Worm (Caenorhabditis elegans) whole organism, L3 larva: ENCODE results near the gene F14H3.15.

Experiments used
- ZK546.5 ChIP-seq: sonication (generic microtip); optimal IDR thresholded peaks from 2 replicates; lab custom pipeline; 2017; ENCODE audit warnings: missing biosample characterization, missing genetic modification characterization
- ama-1 ChIP-seq: fragments of 150-350 bp; optimal IDR thresholded peaks from 2 replicates; lab custom pipeline; 2018
- ceh-16 ChIP-seq: sonication (generic microtip); optimal IDR thresholded peaks from 2 replicates; lab custom pipeline; 2017; ENCODE audit warnings: missing biosample characterization, missing genetic modification characterization
- ceh-28 ChIP-seq: fragments of 150-350 bp; optimal IDR thresholded peaks from 2 replicates; lab custom pipeline; 2014; ENCODE audit warnings: missing biosample characterization, missing genetic modification reagents, missing genetic modification characterization
- ceh-82 ChIP-seq: fragments of 150-350 bp; optimal IDR thresholded peaks from 2 replicates; lab custom pipeline; 2014; ENCODE audit warnings: missing biosample characterization, missing genetic modification characterization
- daf-12 ChIP-seq: fragments of 150-350 bp; optimal IDR thresholded peaks from 2 replicates; lab custom pipeline; 2014; ENCODE audit warnings: missing biosample characterization, missing genetic modification reagents, missing genetic modification characterization
- egl-27 ChIP-seq: sonication (generic microtip); optimal IDR thresholded peaks from 4 replicates; lab custom pipeline; 2017; ENCODE audit warnings: missing biosample characterization, missing genetic modification reagents, missing genetic modification characterization
- elt-1 ChIP-seq: fragments of 150-350 bp; optimal IDR thresholded peaks from 2 replicates; lab custom pipeline; 2014; ENCODE audit warnings: missing biosample characterization, missing genetic modification characterization
- elt-2 ChIP-seq: sonication (generic microtip); optimal IDR thresholded peaks from 2 replicates; lab custom pipeline; 2016; ENCODE audit warnings: missing genetic modification reagents, mild to moderate bottlenecking, missing genetic modification characterization, missing compliant biosample characterization
- elt-3 ChIP-seq, 3 experiments: fragments of 150-350 bp in 1 of 3; sonication (generic microtip) in 2 of 3; optimal IDR thresholded peaks; 2 replicates in 2 of 3; 4 replicates in 1 of 3; lab custom pipeline; 2014 to 2017; ENCODE audit warnings: missing biosample characterization in 3 of 3, missing genetic modification characterization in 3 of 3
- fkh-10 ChIP-seq: sonication (generic microtip); optimal IDR thresholded peaks from 2 replicates; lab custom pipeline; 2017; ENCODE audit warnings: missing biosample characterization, missing genetic modification reagents, missing genetic modification characterization
- fkh-2 ChIP-seq: fragments of 150-350 bp; optimal IDR thresholded peaks from 2 replicates; lab custom pipeline; 2014; ENCODE audit warnings: missing biosample characterization, missing genetic modification reagents, missing genetic modification characterization
- hmg-11 ChIP-seq: sonication (generic microtip); optimal IDR thresholded peaks from 2 replicates; lab custom pipeline; 2016; ENCODE audit warnings: missing genetic modification characterization, missing compliant biosample characterization
- jun-1 ChIP-seq: fragments of 150-350 bp; optimal IDR thresholded peaks from 2 replicates; lab custom pipeline; 2014; ENCODE audit warnings: missing biosample characterization, missing genetic modification reagents, missing genetic modification characterization
- mdl-1 ChIP-seq: fragments of 150-350 bp; optimal IDR thresholded peaks from 2 replicates; lab custom pipeline; 2014; ENCODE audit warnings: missing biosample characterization, missing genetic modification characterization
- mml-1 ChIP-seq: fragments of 150-350 bp; sonication (generic microtip); optimal IDR thresholded peaks from 3 replicates; lab custom pipeline; 2014; ENCODE audit warnings: missing biosample characterization, missing genetic modification characterization
- nhr-11 ChIP-seq: fragments of 150-350 bp; optimal IDR thresholded peaks from 2 replicates; lab custom pipeline; 2014; ENCODE audit warnings: missing biosample characterization, missing genetic modification characterization
- nhr-12 ChIP-seq: fragments of 150-350 bp; optimal IDR thresholded peaks from 2 replicates; lab custom pipeline; 2014; ENCODE audit warnings: missing biosample characterization, missing genetic modification characterization
- nhr-23 ChIP-seq: fragments of 150-350 bp; optimal IDR thresholded peaks from 2 replicates; lab custom pipeline; 2014; ENCODE audit warnings: missing biosample characterization, missing genetic modification reagents, missing genetic modification characterization
- nhr-25 ChIP-seq: sonication (generic microtip); optimal IDR thresholded peaks from 2 replicates; lab custom pipeline; 2017; ENCODE audit warnings: missing biosample characterization, missing genetic modification characterization
- nhr-28 ChIP-seq: fragments of 150-350 bp; optimal IDR thresholded peaks from 2 replicates; lab custom pipeline; 2014; ENCODE audit warnings: missing biosample characterization, missing genetic modification characterization
- nhr-43 ChIP-seq: sonication (generic microtip); optimal IDR thresholded peaks from 2 replicates; lab custom pipeline; 2016; ENCODE audit warnings: mild to moderate bottlenecking, missing genetic modification characterization, missing compliant biosample characterization; ENCODE audit not compliant: poor library complexity, severe bottlenecking
- nhr-67 ChIP-seq: fragments of 150-350 bp; optimal IDR thresholded peaks from 2 replicates; lab custom pipeline; 2014; ENCODE audit warnings: missing biosample characterization, missing genetic modification characterization
- nhr-76 ChIP-seq: fragments of 150-350 bp; sonication (generic microtip); optimal IDR thresholded peaks from 5 replicates; lab custom pipeline; 2014; ENCODE audit warnings: missing biosample characterization, missing genetic modification characterization
- nhr-77 ChIP-seq: fragments of 150-350 bp; optimal IDR thresholded peaks from 2 replicates; lab custom pipeline; 2014; ENCODE audit warnings: missing biosample characterization, missing genetic modification characterization
- pha-4 ChIP-seq: fragments of 150-350 bp; optimal IDR thresholded peaks from 2 replicates; lab custom pipeline; 2014; ENCODE audit warnings: missing biosample characterization, missing genetic modification reagents, missing genetic modification characterization
- pqm-1 ChIP-seq: fragments of 150-350 bp; optimal IDR thresholded peaks from 2 replicates; lab custom pipeline; 2017; ENCODE audit warnings: missing biosample characterization, missing genetic modification characterization, inconsistent platforms
- sea-2 ChIP-seq: fragments of 150-350 bp; sonication (generic microtip); optimal IDR thresholded peaks from 4 replicates; lab custom pipeline; 2014; ENCODE audit warnings: missing biosample characterization, missing genetic modification reagents, missing genetic modification characterization
- tbx-2 ChIP-seq: sonication (generic microtip); optimal IDR thresholded peaks from 2 replicates; lab custom pipeline; 2016; ENCODE audit warnings: mild to moderate bottlenecking, missing genetic modification characterization, missing compliant biosample characterization
- unc-39 ChIP-seq: sonication (generic microtip); optimal IDR thresholded peaks from 4 replicates; lab custom pipeline; 2017; ENCODE audit warnings: missing biosample characterization, missing genetic modification characterization
- unc-62 ChIP-seq: fragments of 150-350 bp; sonication (generic microtip); optimal IDR thresholded peaks from 4 replicates; lab custom pipeline; 2014; ENCODE audit warnings: missing biosample characterization, missing genetic modification reagents, missing genetic modification characterization
- ztf-11 ChIP-seq: fragments of 150-350 bp; optimal IDR thresholded peaks from 2 replicates; lab custom pipeline; 2014; ENCODE audit warnings: missing biosample characterization, missing genetic modification characterization
- ztf-4 ChIP-seq: fragments of 150-350 bp; optimal IDR thresholded peaks from 2 replicates; lab custom pipeline; 2014; ENCODE audit warnings: missing biosample characterization, missing genetic modification characterization

F14H3.15 gene

DNA sequence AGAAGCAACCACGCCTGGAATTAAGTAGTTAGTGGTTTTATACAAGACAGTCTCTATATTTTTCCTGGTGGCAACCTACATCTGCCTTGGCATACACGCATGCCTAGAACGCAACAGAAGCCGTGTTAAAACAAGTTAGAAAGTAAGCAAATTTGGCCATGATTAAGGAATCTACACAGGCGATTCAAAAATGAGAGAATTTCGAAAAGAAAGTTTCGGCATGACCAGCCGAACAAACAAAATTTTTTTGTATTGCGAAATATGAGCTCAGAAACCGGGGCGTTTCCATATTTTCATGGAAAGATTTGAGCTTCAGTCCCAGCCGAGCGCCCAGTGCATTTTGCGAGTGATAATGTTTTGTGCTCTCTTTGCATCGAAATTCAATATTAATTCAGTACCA is at the start of gene F14H3.15:
TSS of gene F14H3.15 (minus strand) at position 101 of the 400 bp plus-strand sequence.
- TF ChIP-seq nhr-67 (tag; lab: Kevin White, UChicago) (no peak), fkh-2 (no peak), nhr-43 (no peak), tbx-2 (tag; lab: Kevin White, UChicago) (no peak), sea-2 (no peak), fkh-10 (GFP tag; lab: Kevin White, UChicago) (no peak), ztf-11 (tag; lab: Kevin White, UChicago) (no peak), nhr-12 (no peak), nhr-25 (no peak), ztf-4 (no peak), ceh-28 (no peak), daf-12 (tag; lab: Kevin White, UChicago) (no peak), nhr-11 (tag; lab: Kevin White, UChicago) (no peak)

DNA sequence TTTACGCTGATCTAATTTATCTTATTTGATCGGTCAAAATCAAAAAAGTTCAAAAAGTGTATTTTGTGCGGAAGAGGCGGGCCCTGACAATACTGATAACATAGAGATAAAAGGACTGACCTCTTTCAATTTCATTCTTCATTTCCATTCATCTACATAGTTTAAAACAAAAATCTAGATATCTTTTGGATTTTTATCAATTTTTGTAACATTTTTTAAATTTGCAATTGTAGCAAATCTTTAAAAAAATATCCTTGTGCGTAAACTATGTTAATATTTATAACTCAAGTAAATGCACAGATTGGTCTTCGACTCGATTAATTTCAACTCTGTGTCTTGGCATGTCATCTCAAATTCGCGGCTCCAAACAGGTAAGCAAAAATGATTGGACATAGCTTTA is 43.6 kb upstream of the F14H3.15 start, which contains the start of gene argk-1:
TSS of gene argk-1 (plus strand) at position 301 of the 400 bp plus-strand sequence.
- TF ChIP-seq nhr-77 (tag; lab: Kevin White, UChicago) (no peak), fkh-2 (no peak), ceh-16 (tag; lab: Kevin White, UChicago) (no peak), ceh-82 (no peak), hmg-11 (tag; lab: Kevin White, UChicago) (no peak), unc-39 (no peak), egl-27 (tag; lab: Kevin White, UChicago) (no peak), nhr-76 (no peak), elt-2 (tag; lab: Kevin White, UChicago) (no peak), nhr-28 (no peak), ZK546.5 (tag; lab: Kevin White, UChicago) (no peak), ama-1 (lab: Kevin White, UChicago) (no peak), jun-1 (no peak), sea-2 (no peak)

DNA sequence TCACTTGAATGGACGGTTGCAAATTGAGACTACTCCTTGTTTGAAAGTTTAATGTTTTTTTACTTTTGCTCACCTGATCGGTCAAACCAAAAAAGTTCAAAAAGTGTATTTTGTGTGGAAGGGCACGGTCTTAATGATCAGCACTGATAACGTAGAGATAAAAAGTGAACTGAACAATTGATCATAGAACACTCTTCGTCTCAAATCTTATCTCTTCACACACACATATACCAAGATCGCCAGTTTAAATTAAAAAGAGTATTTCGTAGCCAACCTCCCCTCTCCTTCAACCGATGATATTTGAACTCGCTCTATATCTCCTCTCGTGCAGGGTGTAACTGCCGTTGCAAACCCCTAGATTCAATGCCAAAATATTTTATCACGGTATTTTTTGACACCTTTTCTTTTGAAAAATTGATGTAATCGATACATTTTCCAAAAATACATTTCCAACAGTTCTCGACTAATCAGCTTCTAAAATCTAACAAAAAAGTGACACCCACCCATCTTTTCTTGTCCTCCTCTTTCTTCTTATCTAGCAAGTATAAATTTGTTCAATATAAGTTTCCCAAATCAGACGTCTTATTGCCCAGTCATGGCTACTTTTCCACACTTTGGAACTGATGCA is 40.2 kb upstream of the F14H3.15 start, which contains the start of gene cth-1:
TSS of gene cth-1 (plus strand) at position 578 of the 628 bp plus-strand sequence.
- TF ChIP-seq mdl-1 (tag; lab: Kevin White, UChicago) (no peak), elt-1 (tag; lab: Kevin White, UChicago) (peak; percentile 59), elt-2 (tag; lab: Kevin White, UChicago) (peak; percentile 60), ceh-28 (no peak), pqm-1 (peak; percentile 73), ama-1 (lab: Kevin White, UChicago) (no peak), elt-3 (tag; optimal IDR thresholded peaks at IDR 0.05; lab: Kevin White, UChicago) (peak in 1 of 3 experiments; percentile 72)

DNA sequence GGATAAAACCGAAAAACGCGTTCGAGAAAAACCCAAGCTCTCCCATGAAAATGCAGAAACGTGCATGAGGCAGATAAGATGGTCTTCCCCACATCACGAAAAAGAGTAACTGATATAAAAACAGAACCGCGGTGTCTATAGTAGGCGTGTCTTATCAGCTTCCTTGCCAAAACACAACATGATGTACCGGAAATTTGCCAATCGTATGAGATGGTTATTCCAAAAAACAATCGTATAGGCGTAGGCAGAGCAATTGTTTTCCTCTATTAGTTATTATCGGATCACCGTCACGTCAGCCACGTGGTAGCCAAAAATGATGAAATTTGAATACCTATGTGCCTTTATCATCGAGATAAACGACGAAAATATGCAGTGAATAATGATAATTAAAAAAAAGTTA is 39.4 kb upstream of the F14H3.15 start, which contains the start of gene str-7:
TSS of gene str-7 (minus strand) at position 101 of the 400 bp plus-strand sequence.
- TF ChIP-seq pqm-1, result peak; percentile 2
- TF ChIP-seq tbx-2 (tag; lab: Kevin White, UChicago), result no peak
- TF ChIP-seq fkh-2, result no peak

DNA sequence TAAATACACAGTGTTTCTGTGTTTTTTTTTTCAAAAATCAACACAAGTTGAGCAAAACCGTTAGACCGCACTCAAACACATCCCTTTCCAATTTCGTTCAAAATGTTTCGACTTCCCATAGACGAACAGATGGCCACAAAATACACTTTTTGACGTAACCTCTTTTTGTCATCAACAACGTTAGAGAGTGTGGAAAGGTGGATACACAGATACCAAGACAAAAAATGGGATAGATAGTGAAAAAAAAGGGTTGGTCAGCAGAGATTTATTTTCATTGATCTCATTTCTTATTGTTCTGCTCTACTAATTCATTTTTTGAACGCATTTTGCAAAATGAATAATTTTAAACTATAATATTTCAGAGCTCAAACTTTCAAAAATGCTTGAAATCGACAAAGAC is 34.8 kb upstream of the F14H3.15 start:
- TF ChIP-seq pqm-1 (peak; percentile 19), elt-3 (tag; optimal IDR thresholded peaks at IDR 0.05; lab: Kevin White, UChicago) (no peak), elt-2 (tag; lab: Kevin White, UChicago) (peak; percentile 12), fkh-10 (GFP tag; lab: Kevin White, UChicago) (no peak), ceh-82 (no peak), nhr-43 (no peak), pha-4 (tag; lab: Kevin White, UChicago) (no peak)

DNA sequence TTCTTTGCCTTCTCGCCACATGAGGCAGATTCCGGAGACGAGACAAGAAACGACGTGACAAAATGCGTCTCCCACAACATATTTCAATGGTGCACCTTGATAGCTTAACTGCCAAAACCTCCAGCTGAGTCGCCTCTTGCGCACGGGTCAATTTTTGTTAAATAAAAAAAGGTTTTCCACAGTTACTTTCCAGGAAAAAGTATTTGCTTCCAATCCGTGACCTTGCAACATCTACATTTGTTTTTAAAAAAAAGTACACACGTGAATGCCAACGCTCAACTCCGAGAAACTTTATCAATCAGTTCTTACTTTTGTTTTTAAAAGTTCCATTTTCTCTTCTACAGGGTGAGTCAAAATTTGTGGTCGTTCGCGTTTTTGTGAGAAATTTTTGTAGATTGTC is 34.2 kb upstream of the F14H3.15 start, which contains the start of gene F22B8.7:
TSS of gene F22B8.7 (plus strand) at position 301 of the 400 bp plus-strand sequence.
- TF ChIP-seq unc-62 (no peak), ztf-11 (tag; lab: Kevin White, UChicago) (no peak), nhr-23 (no peak), mml-1 (no peak)
